Fruit fly (Drosophila melanogaster): ENCODE data around the gene CG7394.

Gene CG7394

dm6 chr3L:11525765-11526164 lies 36.0 kb upstream of the CG7394 start:
- TF ChIP-seq gl (tag; optimal IDR thresholded peaks at IDR 0.05) (no peak), EcR (GFP tag; optimal IDR thresholded peaks at IDR 0.05) (peak; percentile 27)

- TF ChIP-seq EcR (GFP tag; optimal IDR thresholded peaks at IDR 0.05) (peak; percentile 51), CG13204 (GFP tag; optimal IDR thresholded peaks at IDR 0.05) (no peak), fd96Ca (GFP tag; IDR thresholded peaks at IDR 0.05) (no peak), CG32121 (GFP tag; IDR thresholded peaks at IDR 0.05) (no peak), rn (GFP tag; IDR thresholded peaks at IDR 0.05) (no peak), Ets98B (GFP tag; IDR thresholded peaks at IDR 0.05) (no peak), Pif1B (GFP tag; optimal IDR thresholded peaks at IDR 0.05) (no peak)
Measured at dm6 chr3L:11526644-11527184, 35.1 kb upstream of the CG7394 start.

dm6 chr3L:11528397-11528923 lies 33.3 kb upstream of the CG7394 start:
- TF ChIP-seq CG34367 (tag; optimal IDR thresholded peaks at IDR 0.05) (no peak), CG8159 (tag; optimal IDR thresholded peaks at IDR 0.05) (no peak), CG17806 (tag; optimal IDR thresholded peaks at IDR 0.05) (no peak), CG32121 (GFP tag; IDR thresholded peaks at IDR 0.05) (no peak), CG12605 (GFP tag; IDR thresholded peaks at IDR 0.05) (no peak), CG4496 (GFP tag; IDR thresholded peaks at IDR 0.05) (no peak), CG8301 (tag; optimal IDR thresholded peaks at IDR 0.05) (no peak), EcR (GFP tag; optimal IDR thresholded peaks at IDR 0.05) (no peak), rn (GFP tag; IDR thresholded peaks at IDR 0.05) (no peak)

dm6 chr3L:11529707-11530106 lies 32.1 kb upstream of the CG7394 start:
- TF ChIP-seq Snoo (tag; optimal IDR thresholded peaks at IDR 0.05) (no peak), CG8159 (tag; optimal IDR thresholded peaks at IDR 0.05) (no peak), D1 (tag; optimal IDR thresholded peaks at IDR 0.05) (no peak), gl (tag; optimal IDR thresholded peaks at IDR 0.05) (no peak), CG15710 (tag; optimal IDR thresholded peaks at IDR 0.05) (no peak), CG10348 (GFP tag; IDR thresholded peaks at IDR 0.05) (no peak), CG32121 (GFP tag; IDR thresholded peaks at IDR 0.05) (no peak), CG17806 (tag; optimal IDR thresholded peaks at IDR 0.05) (no peak), fd96Ca (GFP tag; IDR thresholded peaks at IDR 0.05) (no peak), rn (GFP tag; IDR thresholded peaks at IDR 0.05) (no peak), CG8301 (tag; optimal IDR thresholded peaks at IDR 0.05) (no peak), CG13204 (GFP tag; optimal IDR thresholded peaks at IDR 0.05) (no peak), CG4496 (GFP tag; IDR thresholded peaks at IDR 0.05) (no peak), CG14655 (GFP tag; optimal IDR thresholded peaks at IDR 0.05) (no peak), CG9948 (tag; optimal IDR thresholded peaks at IDR 0.05) (no peak)

dm6 chr3L:11530370-11530769 lies 31.4 kb upstream of the CG7394 start:
- TF ChIP-seq CG13204 (GFP tag; optimal IDR thresholded peaks at IDR 0.05) (no peak), Ets98B (GFP tag; IDR thresholded peaks at IDR 0.05) (no peak), D1 (tag; optimal IDR thresholded peaks at IDR 0.05) (no peak), Snoo (tag; optimal IDR thresholded peaks at IDR 0.05) (no peak), CG8159 (tag; optimal IDR thresholded peaks at IDR 0.05) (no peak), CG34367 (tag; optimal IDR thresholded peaks at IDR 0.05) (no peak), EcR (GFP tag; optimal IDR thresholded peaks at IDR 0.05) (no peak), CG10348 (GFP tag; IDR thresholded peaks at IDR 0.05) (no peak), CG9948 (tag; optimal IDR thresholded peaks at IDR 0.05) (no peak), CG12605 (GFP tag; IDR thresholded peaks at IDR 0.05) (no peak), CG4496 (GFP tag; IDR thresholded peaks at IDR 0.05) (no peak), CG32121 (GFP tag; IDR thresholded peaks at IDR 0.05) (no peak), CG14655 (GFP tag; optimal IDR thresholded peaks at IDR 0.05) (no peak)

dm6 chr3L:11531300-11531699 lies 30.5 kb upstream of the CG7394 start:
- TF ChIP-seq Snoo (tag; optimal IDR thresholded peaks at IDR 0.05) (no peak), CG8301 (tag; optimal IDR thresholded peaks at IDR 0.05) (no peak), Ets98B (GFP tag; IDR thresholded peaks at IDR 0.05) (0 out of 2 replicates have a peak, but pooled peaks have one; percentile 8), CG13204 (GFP tag; optimal IDR thresholded peaks at IDR 0.05) (no peak), CG9948 (tag; optimal IDR thresholded peaks at IDR 0.05) (no peak), CG8159 (tag; optimal IDR thresholded peaks at IDR 0.05) (peak; percentile 11), CG4496 (GFP tag; IDR thresholded peaks at IDR 0.05) (peak; percentile 48; the same call in 2 of the 3 replicates), fd96Ca (GFP tag; IDR thresholded peaks at IDR 0.05) (peak; percentile 28; the same call in 1 of the 3 replicates), CG34367 (tag; optimal IDR thresholded peaks at IDR 0.05) (no peak), rn (GFP tag; IDR thresholded peaks at IDR 0.05) (no peak), D1 (tag; optimal IDR thresholded peaks at IDR 0.05) (no peak), CG17806 (tag; optimal IDR thresholded peaks at IDR 0.05) (no peak)

dm6 chr3L:11531994-11532732 lies 29.6 kb upstream of the CG7394 start:
- TF ChIP-seq CG17806 (tag; optimal IDR thresholded peaks at IDR 0.05), result peak; percentile 14
- TF ChIP-seq CG9948 (tag; optimal IDR thresholded peaks at IDR 0.05), result no peak
- TF ChIP-seq CG8301 (tag; optimal IDR thresholded peaks at IDR 0.05), result peak; percentile 39
- TF ChIP-seq CG15710 (tag; optimal IDR thresholded peaks at IDR 0.05), result peak; percentile 1
- no peak for TF ChIP-seq gl (tag; optimal IDR thresholded peaks at IDR 0.05)
- TF ChIP-seq CG14655 (GFP tag; optimal IDR thresholded peaks at IDR 0.05), result peak; percentile 55
- no peak for TF ChIP-seq CG13204 (GFP tag; optimal IDR thresholded peaks at IDR 0.05)
- TF ChIP-seq CG8159 (tag; optimal IDR thresholded peaks at IDR 0.05), result peak; percentile 6
- TF ChIP-seq CG32121 (GFP tag; IDR thresholded peaks at IDR 0.05), result peak; percentile 34; the same call in 1 of the 2 replicates
